Fruit fly (Drosophila melanogaster) whole organism, embryonic: Measurements from ENCODE around the gene CG15160.

ENCODE experiments used
- Abd-B ChIP-seq: fragments of 200-800 bp; sonication (Bioruptor generic); optimal IDR thresholded peaks from 2 replicates; lab custom pipeline; 2018; ENCODE audit warnings: missing biosample characterization, mild to moderate bottlenecking, missing genetic modification characterization, moderate library complexity
- B-H1 ChIP-seq: fragments of 200-800 bp; sonication (Bioruptor generic); IDR thresholded peaks from 3 replicates; pipeline ENCODE4 v1.3.6; 2022; ENCODE audit warnings: missing biosample characterization, missing genetic modification characterization
- CG10462 ChIP-seq: fragments of 200-800 bp; sonication (Bioruptor generic); optimal IDR thresholded peaks from 2 replicates; lab custom pipeline; 2016; ENCODE audit warnings: missing biosample characterization, missing genetic modification characterization
- CG10959 ChIP-seq: fragments of 200-800 bp; sonication (Bioruptor generic); IDR thresholded peaks from 2 replicates; pipeline ENCODE4 v1.3.6; 2022; ENCODE audit warnings: missing biosample characterization, missing genetic modification characterization
- CG11696 ChIP-seq: fragments of 200-800 bp; sonication (Bioruptor generic); IDR thresholded peaks from 2 replicates; pipeline ENCODE4 v1.3.6; 2022; ENCODE audit warnings: missing biosample characterization, missing genetic modification characterization
- CG12299 ChIP-seq: fragments of 200-800 bp; sonication (Bioruptor generic); optimal IDR thresholded peaks from 2 replicates; lab custom pipeline; 2018; ENCODE audit warnings: missing biosample characterization, mild to moderate bottlenecking, missing genetic modification characterization
- CG12659 ChIP-seq: fragments of 200-800 bp; sonication (Bioruptor generic); optimal IDR thresholded peaks from 3 replicates; lab custom pipeline; 2017; ENCODE audit warnings: mild to moderate bottlenecking, missing biosample characterization, missing genetic modification reagents, missing genetic modification characterization
- CG12744 ChIP-seq: fragments of 200-800 bp; sonication (Bioruptor generic); optimal IDR thresholded peaks from 2 replicates; lab custom pipeline; 2016; ENCODE audit warnings: missing biosample characterization, missing genetic modification characterization
- CG13775 ChIP-seq: fragments of 200-800 bp; sonication (Bioruptor generic); optimal IDR thresholded peaks from 3 replicates; lab custom pipeline; 2017; ENCODE audit warnings: missing biosample characterization, mild to moderate bottlenecking, missing genetic modification characterization
- CG15073 ChIP-seq: fragments of 200-800 bp; sonication (Bioruptor generic); optimal IDR thresholded peaks from 2 replicates; lab custom pipeline; 2016; ENCODE audit warnings: missing biosample characterization, missing genetic modification characterization
- CG15479 ChIP-seq: fragments of 200-800 bp; sonication (Bioruptor generic); optimal IDR thresholded peaks from 3 replicates; lab custom pipeline; 2019; ENCODE audit warnings: missing biosample characterization, mild to moderate bottlenecking, missing genetic modification characterization, moderate library complexity
- CG16779 ChIP-seq: fragments of 200-800 bp; sonication (Bioruptor generic); IDR thresholded peaks from 2 replicates; pipeline ENCODE4 v1.3.6; 2022; ENCODE audit warnings: missing biosample characterization, missing genetic modification characterization
- CG17186 ChIP-seq: fragments of 200-800 bp; sonication (Bioruptor generic); optimal IDR thresholded peaks from 3 replicates; lab custom pipeline; 2017; ENCODE audit warnings: missing biosample characterization, missing genetic modification reagents, missing genetic modification characterization
- CG2116 ChIP-seq: fragments of 200-800 bp; sonication (Bioruptor generic); optimal IDR thresholded peaks from 3 replicates; lab custom pipeline; 2018; ENCODE audit warnings: missing biosample characterization, mild to moderate bottlenecking, missing genetic modification characterization
- CG2120 ChIP-seq: fragments of 200-800 bp; sonication (Bioruptor generic); optimal IDR thresholded peaks from 3 replicates; lab custom pipeline; 2016; ENCODE audit warnings: missing biosample characterization, missing genetic modification characterization
- CG2202 ChIP-seq: fragments of 200-800 bp; sonication (Bioruptor generic); optimal IDR thresholded peaks from 2 replicates; lab custom pipeline; 2018; ENCODE audit warnings: missing biosample characterization, mild to moderate bottlenecking, missing genetic modification characterization
- CG2712 ChIP-seq: fragments of 200-800 bp; optimal IDR thresholded peaks from 3 replicates; lab custom pipeline; 2019; ENCODE audit warnings: missing biosample characterization, mild to moderate bottlenecking, missing genetic modification characterization, moderate library complexity
- CG2875 ChIP-seq: fragments of 200-800 bp; sonication (Bioruptor generic); optimal IDR thresholded peaks from 2 replicates; lab custom pipeline; 2017; ENCODE audit warnings: missing biosample characterization, mild to moderate bottlenecking, missing genetic modification characterization, missing genetic modification reagents
- CG2889 ChIP-seq: fragments of 200-800 bp; sonication (Bioruptor generic); IDR thresholded peaks from 3 replicates; pipeline ENCODE4 v1.3.6; 2022; ENCODE audit warnings: missing biosample characterization, missing genetic modification characterization
- CG31224 ChIP-seq: fragments of 200-800 bp; sonication (Bioruptor generic); IDR thresholded peaks from 2 replicates; pipeline ENCODE4 v1.3.6; 2022; ENCODE audit warnings: missing biosample characterization, missing genetic modification characterization
- CG3726 ChIP-seq: fragments of 200-800 bp; sonication (Bioruptor generic); IDR thresholded peaks from 3 replicates; pipeline ENCODE4, ENCODE4 v1.3.6; 2022; ENCODE audit warnings: missing biosample characterization, missing genetic modification characterization
- CG6254 ChIP-seq: fragments of 200-800 bp; sonication (Bioruptor generic); optimal IDR thresholded peaks from 3 replicates; lab custom pipeline; 2017; ENCODE audit warnings: mild to moderate bottlenecking, missing biosample characterization, missing genetic modification reagents, missing genetic modification characterization
- CG9876 ChIP-seq: fragments of 200-800 bp; sonication (Bioruptor generic); optimal IDR thresholded peaks from 2 replicates; lab custom pipeline; 2016; ENCODE audit warnings: missing biosample characterization, missing genetic modification characterization
- Chrac-16 ChIP-seq: fragments of 200-800 bp; sonication (Bioruptor generic); optimal IDR thresholded peaks from 3 replicates; lab custom pipeline; 2016; ENCODE audit warnings: missing biosample characterization, missing genetic modification characterization
- Deaf1 ChIP-seq: fragments of 200-800 bp; optimal IDR thresholded peaks from 3 replicates; lab custom pipeline; 2019; ENCODE audit warnings: missing biosample characterization, mild to moderate bottlenecking, missing genetic modification characterization, moderate library complexity
- Dll ChIP-seq: fragments of 200-800 bp; sonication (Bioruptor generic); IDR thresholded peaks from 4 replicates; pipeline ENCODE4 v1.3.6; 2022; ENCODE audit warnings: missing biosample characterization, missing genetic modification characterization; ENCODE audit not compliant: partially characterized antibody
- Doc2 ChIP-seq: fragments of 200-800 bp; sonication (Bioruptor generic); IDR thresholded peaks from 2 replicates; pipeline ENCODE4 v1.3.6; 2022; ENCODE audit warnings: missing biosample characterization, missing genetic modification characterization
- Drgx ChIP-seq: fragments of 200-800 bp; sonication (Bioruptor generic); IDR thresholded peaks from 2 replicates; pipeline ENCODE4 v1.3.6; 2022; ENCODE audit warnings: missing biosample characterization, missing genetic modification characterization
- Fer2 ChIP-seq: fragments of 200-800 bp; sonication (Bioruptor generic); optimal IDR thresholded peaks from 2 replicates; lab custom pipeline; 2018; ENCODE audit warnings: missing biosample characterization, mild to moderate bottlenecking, missing genetic modification characterization, moderate library complexity
- Hr78 ChIP-seq, 2 experiments: fragments of 200-800 bp in 1 of 2; fragments of >200 bp in 1 of 2; sonication (Bioruptor generic) in 1 of 2; optimal IDR thresholded peaks; 2 replicates each; lab custom pipeline; 2017 to 2019; ENCODE audit warnings: missing biosample characterization in 2 of 2, missing genetic modification characterization in 2 of 2, mild to moderate bottlenecking in 1 of 2, moderate library complexity in 1 of 2
- Lhr ChIP-seq: fragments of 200-800 bp; sonication (Bioruptor generic); optimal IDR thresholded peaks from 3 replicates; lab custom pipeline; 2017; ENCODE audit warnings: mild to moderate bottlenecking, missing biosample characterization, missing genetic modification reagents, missing genetic modification characterization
- Nf-YC ChIP-seq: fragments of 200-800 bp; optimal IDR thresholded peaks from 3 replicates; lab custom pipeline; 2019; ENCODE audit warnings: missing biosample characterization, mild to moderate bottlenecking, missing genetic modification characterization, moderate library complexity
- Opbp ChIP-seq: fragments of 200-800 bp; sonication (Bioruptor generic); IDR thresholded peaks from 3 replicates; pipeline ENCODE4 v1.3.6; 2022; ENCODE audit warnings: missing biosample characterization, missing genetic modification characterization; ENCODE audit not compliant: partially characterized antibody
- Poxn ChIP-seq: fragments of 200-800 bp; sonication (Bioruptor generic); IDR thresholded peaks from 2 replicates; pipeline ENCODE4 v1.3.6; 2022; ENCODE audit warnings: missing biosample characterization, missing genetic modification characterization
- ab ChIP-seq: fragments of 200-800 bp; sonication (Bioruptor generic); optimal IDR thresholded peaks from 2 replicates; lab custom pipeline; 2016; ENCODE audit warnings: missing biosample characterization, missing genetic modification characterization
- aop ChIP-seq: fragments of 200-800 bp; sonication (Bioruptor generic); IDR thresholded peaks from 2 replicates; pipeline ENCODE4 v1.3.6; 2022; ENCODE audit warnings: missing biosample characterization, missing genetic modification characterization
- br ChIP-seq: fragments of >200 bp; optimal IDR thresholded peaks from 2 replicates; lab custom pipeline; 2017
- ci ChIP-seq: fragments of 200-800 bp; sonication (Bioruptor generic); IDR thresholded peaks from 3 replicates; pipeline ENCODE4 v1.3.6; 2022; ENCODE audit warnings: missing biosample characterization, missing genetic modification characterization
- cwo ChIP-seq: fragments of 200-800 bp; sonication (Bioruptor generic); optimal IDR thresholded peaks from 3 replicates; lab custom pipeline; 2017; ENCODE audit warnings: missing biosample characterization, missing genetic modification characterization, mild to moderate bottlenecking, moderate library complexity, missing genetic modification reagents
- danr ChIP-seq: fragments of 200-800 bp; sonication (Bioruptor generic); IDR thresholded peaks from 2 replicates; pipeline ENCODE4 v1.3.6; 2022; ENCODE audit warnings: missing biosample characterization, missing genetic modification characterization
- grau ChIP-seq: fragments of 200-800 bp; optimal IDR thresholded peaks from 3 replicates; lab custom pipeline; 2019; ENCODE audit warnings: missing biosample characterization, mild to moderate bottlenecking, missing genetic modification characterization, moderate library complexity
- hth ChIP-seq: fragments of >200 bp; optimal IDR thresholded peaks from 2 replicates; lab custom pipeline; 2017; ENCODE audit warnings: inconsistent platforms
- lab ChIP-seq: fragments of 200-800 bp; sonication (Bioruptor generic); optimal IDR thresholded peaks from 3 replicates; lab custom pipeline; 2017; ENCODE audit warnings: missing biosample characterization, missing genetic modification characterization, mild to moderate bottlenecking, moderate library complexity, missing genetic modification reagents
- maf-S ChIP-seq: fragments of 200-800 bp; sonication (Bioruptor generic); optimal IDR thresholded peaks from 2 replicates; lab custom pipeline; 2016; ENCODE audit warnings: missing biosample characterization, missing genetic modification characterization
- pum ChIP-seq: fragments of 200-800 bp; sonication (Bioruptor generic); optimal IDR thresholded peaks from 2 replicates; lab custom pipeline; 2016; ENCODE audit warnings: missing biosample characterization, missing genetic modification characterization
- row ChIP-seq: fragments of 200-800 bp; sonication (Bioruptor generic); IDR thresholded peaks from 3 replicates; pipeline ENCODE4 v1.3.6; 2022; ENCODE audit warnings: missing biosample characterization, missing genetic modification characterization
- sug ChIP-seq: fragments of 200-800 bp; optimal IDR thresholded peaks from 2 replicates; lab custom pipeline; 2019; ENCODE audit warnings: missing biosample characterization, mild to moderate bottlenecking, missing genetic modification characterization, moderate library complexity
- tgo ChIP-seq: fragments of 200-800 bp; sonication (Bioruptor generic); IDR thresholded peaks from 3 replicates; pipeline ENCODE4 v1.3.6; 2022; ENCODE audit warnings: missing biosample characterization, missing genetic modification characterization
- twi ChIP-seq: fragments of 200-800 bp; optimal IDR thresholded peaks from 2 replicates; lab custom pipeline; 2019; ENCODE audit warnings: missing biosample characterization, mild to moderate bottlenecking, missing genetic modification characterization, moderate library complexity
- wdn ChIP-seq: fragments of 200-800 bp; sonication (Bioruptor generic); IDR thresholded peaks from 2 replicates; pipeline ENCODE4 v1.3.6; 2022; ENCODE audit warnings: missing biosample characterization, missing genetic modification characterization
- zen2 ChIP-seq: fragments of 200-800 bp; sonication (Bioruptor generic); IDR thresholded peaks from 3 replicates; pipeline ENCODE4 v1.3.6; 2022; ENCODE audit warnings: missing biosample characterization, missing genetic modification characterization; ENCODE audit not compliant: partially characterized antibody
- zfh1 ChIP-seq: fragments of 200-800 bp; sonication (Bioruptor generic); IDR thresholded peaks from 3 replicates; pipeline ENCODE4 v1.3.6; 2022; ENCODE audit warnings: missing biosample characterization, missing genetic modification characterization

Gene CG15160

DNA sequence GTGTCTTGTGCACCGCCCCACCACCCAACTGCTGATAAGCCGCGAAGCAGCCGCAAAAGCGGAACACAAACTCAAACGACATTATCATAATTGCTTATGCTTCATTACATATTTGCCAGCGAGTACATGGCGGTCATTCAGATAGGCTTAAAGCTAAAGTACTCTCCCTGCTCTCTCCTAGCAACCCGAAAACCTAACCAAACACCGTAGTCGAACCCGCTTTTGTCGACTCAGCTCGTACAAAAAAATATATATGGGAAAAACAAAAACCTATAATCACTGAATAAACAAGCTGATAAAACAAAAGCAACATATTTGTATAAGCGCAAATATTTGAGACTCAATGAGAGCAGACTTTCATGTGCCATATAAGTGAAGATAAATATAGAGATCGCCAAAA, 36.3 kb downstream of the CG15160 start (continued):
- peak; percentile 43; the same call in 1 of the 2 replicates for TF ChIP-seq danr
- TF ChIP-seq Doc2 (GFP tag; lab: Robert Waterston, UW): no peak
- peak; percentile 10 for TF ChIP-seq Chrac-16 (GFP tag; lab: Kevin White, UChicago)
- peak; percentile 78 for TF ChIP-seq CG15479 (GFP tag; lab: Kevin White, UChicago)
- peak; percentile 78 for TF ChIP-seq CG10462 (GFP tag; lab: Kevin White, UChicago)
- peak; percentile 59; the same call in 1 of the 2 replicates for TF ChIP-seq wdn (GFP tag; lab: Robert Waterston, UW)
- TF ChIP-seq Fer2: peak; percentile 58
- TF ChIP-seq CG3726 (GFP tag; lab: Robert Waterston, UW): 0 out of 3 replicates have a peak, but pooled peaks have one; percentile 50
- peak; percentile 68; the same call in 1 of the 2 replicates for TF ChIP-seq CG11696
- peak; percentile 83 for TF ChIP-seq CG12299 (tag; lab: Kevin White, UChicago)
- no peak for TF ChIP-seq CG2889 (GFP tag; lab: Robert Waterston, UW)
- TF ChIP-seq CG2116: peak; percentile 67
- TF ChIP-seq CG2202 (tag; lab: Kevin White, UChicago): peak; percentile 91
- no peak for TF ChIP-seq Dll
- TF ChIP-seq CG9876 (GFP tag; lab: Kevin White, UChicago): peak; percentile 52
- TF ChIP-seq ab (GFP tag; lab: Kevin White, UChicago): no peak
- 0 out of 2 replicates have a peak, but pooled peaks have one; percentile 45 for TF ChIP-seq CG10959
- no peak for TF ChIP-seq Opbp
- no peak for TF ChIP-seq zen2 (GFP tag; lab: Robert Waterston, UW)
- TF ChIP-seq grau (tag; lab: Kevin White, UChicago): peak; percentile 65
- peak; percentile 32; the same call in 1 of the 3 replicates for TF ChIP-seq B-H1 (GFP tag; lab: Robert Waterston, UW)
- TF ChIP-seq twi (tag; lab: Kevin White, UChicago): peak; percentile 42
- peak; percentile 96 for TF ChIP-seq lab (GFP tag; lab: Kevin White, UChicago)
- TF ChIP-seq CG2120 (GFP tag; lab: Kevin White, UChicago): peak; percentile 80
- TF ChIP-seq Lhr (GFP tag; lab: Kevin White, UChicago): peak; percentile 62
- peak; percentile 50; the same call in 1 of the 2 replicates for TF ChIP-seq CG31224 (GFP tag; lab: Robert Waterston, UW)
- peak; percentile 37; the same call in 1 of the 2 replicates for TF ChIP-seq CG16779 (GFP tag; lab: Robert Waterston, UW)
- no peak for TF ChIP-seq aop (GFP tag; lab: Robert Waterston, UW)
- peak; percentile 49 for TF ChIP-seq CG13775

DNA sequence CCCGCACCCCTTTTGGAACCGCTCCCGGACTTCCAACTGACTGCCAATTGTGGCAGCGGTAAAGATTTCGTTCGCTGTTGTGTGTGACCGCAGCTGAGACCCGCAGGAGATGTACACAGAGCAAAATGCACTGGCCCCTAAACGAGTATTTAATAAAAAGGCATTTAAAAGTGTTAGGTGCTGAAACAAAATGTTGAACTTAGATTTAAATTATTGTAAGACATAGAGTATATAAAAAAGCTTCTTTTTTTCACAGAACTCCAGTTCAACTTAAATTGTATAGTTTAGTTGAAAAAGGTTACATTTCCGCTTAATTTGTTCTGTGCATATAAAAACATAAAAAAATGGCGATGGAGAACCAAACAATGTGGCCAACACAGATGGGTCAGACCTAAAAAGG, 37.4 kb downstream of the CG15160 start:
- TF ChIP-seq CG12744: no peak
- no peak for TF ChIP-seq CG2875 (GFP tag; lab: Kevin White, UChicago)
- no peak for TF ChIP-seq CG12659
- TF ChIP-seq tgo (GFP tag; lab: Robert Waterston, UW): no peak
- TF ChIP-seq ci (GFP tag; lab: Robert Waterston, UW): 0 out of 3 replicates have a peak, but pooled peaks have one; percentile 9
- TF ChIP-seq pum (GFP tag; lab: Kevin White, UChicago): no peak
- no peak for TF ChIP-seq hth
- no peak for TF ChIP-seq Deaf1
- TF ChIP-seq Abd-B (GFP tag; lab: Kevin White, UChicago): no peak
- no peak for TF ChIP-seq br
- no peak for TF ChIP-seq CG31224 (GFP tag; lab: Robert Waterston, UW)
- no peak for TF ChIP-seq Poxn
- no peak for TF ChIP-seq sug
- no peak for TF ChIP-seq CG6254 (GFP tag; lab: Kevin White, UChicago)
- no peak for TF ChIP-seq CG17186 (GFP tag; lab: Kevin White, UChicago)
- TF ChIP-seq Nf-YC (tag; lab: Kevin White, UChicago): no peak
- TF ChIP-seq cwo (GFP tag; lab: Kevin White, UChicago): no peak
- no peak for TF ChIP-seq zfh1 (GFP tag; lab: Robert Waterston, UW)
- no peak for TF ChIP-seq CG2712
- peak; percentile 82 for TF ChIP-seq Drgx (GFP tag; lab: Robert Waterston, UW)
- TF ChIP-seq CG15073: no peak
- TF ChIP-seq row (GFP tag; lab: Robert Waterston, UW): peak; percentile 31; the same call in 1 of the 3 replicates
- TF ChIP-seq Hr78 (GFP tag; optimal IDR thresholded peaks at IDR 0.05; lab: Kevin White, UChicago): no peak
- TF ChIP-seq maf-S (GFP tag; lab: Kevin White, UChicago): no peak
